Worm (Caenorhabditis elegans): ENCODE results near the gene ceh-92.

ceh-92 gene

ce11 chrIII:11563417-11563949 is 17.9 kb upstream of the ceh-92 start, which contains the start of gene Y66D12A.11:
Gene Y66D12A.11, plus strand, starts transcription at chrIII:11563467.
- no peak for TF ChIP-seq egl-27 (tag; optimal IDR thresholded peaks at IDR 0.05)
- no peak for TF ChIP-seq nhr-21 (tag; optimal IDR thresholded peaks at IDR 0.05)
- no peak for TF ChIP-seq Y55F3AM.14 (GFP tag; optimal IDR thresholded peaks at IDR 0.05)
- no peak for TF ChIP-seq mdl-1 (tag; optimal IDR thresholded peaks at IDR 0.05)
- no peak for TF ChIP-seq lin-39 (tag; optimal IDR thresholded peaks at IDR 0.05)
- TF ChIP-seq nhr-10 (tag; optimal IDR thresholded peaks at IDR 0.05) = no peak
- no peak for TF ChIP-seq elt-3 (tag; optimal IDR thresholded peaks at IDR 0.05)
- no peak for TF ChIP-seq C34F6.9 (tag; optimal IDR thresholded peaks at IDR 0.05)
- no peak for TF ChIP-seq lsy-2 (tag; optimal IDR thresholded peaks at IDR 0.05)
- TF ChIP-seq gmeb-1 (tag; optimal IDR thresholded peaks at IDR 0.05) = no peak
- no peak for TF ChIP-seq ZK546.5 (tag; optimal IDR thresholded peaks at IDR 0.05)
- TF ChIP-seq ama-1 (optimal IDR thresholded peaks at IDR 0.05) = no peak
- no peak for TF ChIP-seq mbf-1 (tag; optimal IDR thresholded peaks at IDR 0.05)
- no peak for TF ChIP-seq snpc-4 (tag; optimal IDR thresholded peaks at IDR 0.05)
- no peak for TF ChIP-seq mab-5 (tag; optimal IDR thresholded peaks at IDR 0.05)
- TF ChIP-seq R02D3.7 (tag; optimal IDR thresholded peaks at IDR 0.05) = no peak
- no peak for TF ChIP-seq zag-1 (tag; optimal IDR thresholded peaks at IDR 0.05)
- no peak for TF ChIP-seq dmd-4 (tag; optimal IDR thresholded peaks at IDR 0.05)

ce11 chrIII:11565602-11566001 is 15.8 kb upstream of the ceh-92 start, which contains the start of gene Y66D12A.10:
Gene Y66D12A.10, plus strand, starts transcription at chrIII:11565874.
- TF ChIP-seq nhr-11 (tag; optimal IDR thresholded peaks at IDR 0.05) (no peak), unc-55 (GFP tag; optimal IDR thresholded peaks at IDR 0.05) (peak; percentile 62), unc-62 (GFP tag; optimal IDR thresholded peaks at IDR 0.05) (no peak), nhr-21 (tag; optimal IDR thresholded peaks at IDR 0.05) (no peak), unc-39 (tag; optimal IDR thresholded peaks at IDR 0.05) (no peak), mbf-1 (tag; optimal IDR thresholded peaks at IDR 0.05) (no peak), nhr-23 (tag; optimal IDR thresholded peaks at IDR 0.05) (no peak), lin-13 (GFP tag; optimal IDR thresholded peaks at IDR 0.05) (peak; percentile 22), ZK546.5 (tag; optimal IDR thresholded peaks at IDR 0.05) (no peak), aly-2 (tag; optimal IDR thresholded peaks at IDR 0.05) (no peak), blmp-1 (tag; optimal IDR thresholded peaks at IDR 0.05; ENCODE audit: insufficient read depth) (no peak), C34F6.9 (tag; optimal IDR thresholded peaks at IDR 0.05) (peak; percentile 52), sem-4 (tag; optimal IDR thresholded peaks at IDR 0.05) (no peak), peb-1 (tag; optimal IDR thresholded peaks at IDR 0.05) (no peak), sma-3 (GFP tag; optimal IDR thresholded peaks at IDR 0.05) (no peak), nhr-25 (tag; optimal IDR thresholded peaks at IDR 0.05) (no peak), lin-11 (tag; optimal IDR thresholded peaks at IDR 0.05) (no peak), skn-1 (tag; optimal IDR thresholded peaks at IDR 0.05) (no peak), zag-1 (tag; optimal IDR thresholded peaks at IDR 0.05) (no peak), ztf-4 (tag; optimal IDR thresholded peaks at IDR 0.05) (no peak), mdl-1 (tag; optimal IDR thresholded peaks at IDR 0.05) (no peak), dmd-4 (tag; optimal IDR thresholded peaks at IDR 0.05) (no peak), ceh-82 (tag; optimal IDR thresholded peaks at IDR 0.05) (no peak), lsy-2 (tag; optimal IDR thresholded peaks at IDR 0.05) (peak in 1 of 2 experiments; percentile 54), nhr-129 (tag; optimal IDR thresholded peaks at IDR 0.05) (peak; percentile 34), ztf-1 (GFP tag; conservative IDR thresholded peaks at IDR 0.05) (no peak), ama-1 (optimal IDR thresholded peaks at IDR 0.05) (no peak), ztf-11 (tag; optimal IDR thresholded peaks at IDR 0.05) (no peak), gmeb-1 (tag; optimal IDR thresholded peaks at IDR 0.05) (peak; percentile 96)

ce11 chrIII:11567837-11568236 is 13.6 kb upstream of the ceh-92 start, which contains the start of gene psme-3:
Gene psme-3, plus strand, starts transcription at chrIII:11568137.
- TF ChIP-seq elt-3 (tag; optimal IDR thresholded peaks at IDR 0.05) (no peak), ceh-82 (tag; optimal IDR thresholded peaks at IDR 0.05) (no peak), zag-1 (tag; optimal IDR thresholded peaks at IDR 0.05) (no peak), egl-27 (tag; optimal IDR thresholded peaks at IDR 0.05) (no peak), C34F6.9 (tag; optimal IDR thresholded peaks at IDR 0.05) (no peak), mdl-1 (tag; optimal IDR thresholded peaks at IDR 0.05) (no peak), nhr-25 (tag; optimal IDR thresholded peaks at IDR 0.05) (no peak), ceh-16 (tag; optimal IDR thresholded peaks at IDR 0.05) (no peak), unc-39 (tag; optimal IDR thresholded peaks at IDR 0.05) (no peak), aly-2 (tag; optimal IDR thresholded peaks at IDR 0.05) (no peak), skn-1 (tag; optimal IDR thresholded peaks at IDR 0.05) (no peak), fos-1 (tag; optimal IDR thresholded peaks at IDR 0.05) (no peak)

All from whole organism, L2 larva.